Fruit fly (Drosophila melanogaster) whole organism, embryonic: ENCODE data around the gene isoQC.

Experiments used
- ATbp ChIP-seq: fragments of 200-800 bp; sonication (Bioruptor generic); optimal IDR thresholded peaks from 2 replicates; lab custom pipeline; 2017; ENCODE audit warnings: missing biosample characterization, mild to moderate bottlenecking, missing genetic modification characterization, missing genetic modification reagents
- Ada2b ChIP-seq: fragments of 200-800 bp; sonication (Bioruptor generic); IDR thresholded peaks from 2 replicates; pipeline ENCODE4 v1.3.6; 2022; ENCODE audit warnings: missing biosample characterization, missing genetic modification characterization
- Adf1 ChIP-seq: fragments of 200-800 bp; sonication (Bioruptor generic); IDR thresholded peaks from 2 replicates; pipeline ENCODE4 v1.3.6; 2022; ENCODE audit warnings: missing biosample characterization, missing genetic modification characterization
- Awh ChIP-seq: fragments of 200-800 bp; sonication (Bioruptor generic); IDR thresholded peaks from 2 replicates; pipeline ENCODE4, ENCODE4 v1.3.6; 2022; ENCODE audit warnings: missing biosample characterization, missing genetic modification characterization
- Bdp1 ChIP-seq: fragments of 200-800 bp; sonication (Bioruptor generic); optimal IDR thresholded peaks from 3 replicates; lab custom pipeline; 2016; ENCODE audit warnings: missing biosample characterization, missing genetic modification characterization
- CG10321 ChIP-seq: fragments of 200-800 bp; sonication (Bioruptor generic); IDR thresholded peaks from 2 replicates; pipeline ENCODE4 v1.3.6; 2022; ENCODE audit warnings: missing biosample characterization, missing genetic modification characterization
- CG10654 ChIP-seq: fragments of 200-800 bp; sonication (Bioruptor generic); optimal IDR thresholded peaks from 2 replicates; lab custom pipeline; 2016; ENCODE audit warnings: missing biosample characterization, missing genetic modification characterization
- CG11398 ChIP-seq: fragments of 200-800 bp; sonication (Bioruptor generic); optimal IDR thresholded peaks from 2 replicates; lab custom pipeline; 2016; ENCODE audit warnings: missing biosample characterization, missing genetic modification characterization
- CG15011 ChIP-seq: fragments of 200-800 bp; sonication (Bioruptor generic); optimal IDR thresholded peaks from 3 replicates; lab custom pipeline; 2018; ENCODE audit warnings: missing biosample characterization, mild to moderate bottlenecking, missing genetic modification characterization
- CG17361 ChIP-seq: fragments of 200-800 bp; sonication (Bioruptor generic); IDR thresholded peaks from 3 replicates; pipeline ENCODE4 v1.3.6; 2022; ENCODE audit warnings: missing biosample characterization, missing genetic modification characterization
- CG17802 ChIP-seq: fragments of 200-800 bp; sonication (Bioruptor generic); optimal IDR thresholded peaks from 2 replicates; lab custom pipeline; 2018; ENCODE audit warnings: missing biosample characterization, mild to moderate bottlenecking, missing genetic modification characterization, moderate library complexity
- CG17829 ChIP-seq: fragments of 200-800 bp; optimal IDR thresholded peaks from 2 replicates; lab custom pipeline; 2019; ENCODE audit warnings: missing biosample characterization, mild to moderate bottlenecking, missing genetic modification characterization, moderate library complexity
- CG18599 ChIP-seq: fragments of 200-800 bp; sonication (Bioruptor generic); optimal IDR thresholded peaks from 3 replicates; lab custom pipeline; 2017; ENCODE audit warnings: missing biosample characterization, missing genetic modification characterization, mild to moderate bottlenecking, moderate library complexity, missing genetic modification reagents
- CG2116 ChIP-seq: fragments of 200-800 bp; sonication (Bioruptor generic); optimal IDR thresholded peaks from 3 replicates; lab custom pipeline; 2018; ENCODE audit warnings: missing biosample characterization, mild to moderate bottlenecking, missing genetic modification characterization
- CG2875 ChIP-seq: fragments of 200-800 bp; sonication (Bioruptor generic); optimal IDR thresholded peaks from 2 replicates; lab custom pipeline; 2017; ENCODE audit warnings: missing biosample characterization, mild to moderate bottlenecking, missing genetic modification characterization, missing genetic modification reagents
- CG30403 ChIP-seq: fragments of 200-800 bp; sonication (Bioruptor generic); optimal IDR thresholded peaks from 3 replicates; lab custom pipeline; 2016; ENCODE audit warnings: missing biosample characterization, missing genetic modification characterization
- CG42726 ChIP-seq: fragments of 200-800 bp; sonication (Bioruptor generic); IDR thresholded peaks from 2 replicates; pipeline ENCODE4 v1.3.6; 2022; ENCODE audit warnings: missing biosample characterization, missing genetic modification characterization; ENCODE audit not compliant: partially characterized antibody
- CG4424 ChIP-seq: fragments of 200-800 bp; sonication (Bioruptor generic); optimal IDR thresholded peaks from 3 replicates; lab custom pipeline; 2016; ENCODE audit warnings: missing biosample characterization, missing genetic modification characterization
- CG7271 ChIP-seq: fragments of 200-800 bp; sonication (Bioruptor generic); optimal IDR thresholded peaks from 2 replicates; lab custom pipeline; 2018; ENCODE audit warnings: missing biosample characterization, mild to moderate bottlenecking, missing genetic modification characterization, moderate library complexity
- CG7357 ChIP-seq: fragments of 200-800 bp; sonication (Bioruptor generic); IDR thresholded peaks from 3 replicates; pipeline ENCODE4 v1.3.6; 2022; ENCODE audit warnings: missing biosample characterization, missing genetic modification characterization
- CG7786 ChIP-seq: fragments of 200-800 bp; sonication (Bioruptor generic); optimal IDR thresholded peaks from 2 replicates; lab custom pipeline; 2016; ENCODE audit warnings: missing biosample characterization, missing genetic modification characterization
- CG8924 ChIP-seq: fragments of 200-800 bp; optimal IDR thresholded peaks from 3 replicates; lab custom pipeline; 2019; ENCODE audit warnings: missing biosample characterization, mild to moderate bottlenecking, missing genetic modification characterization, moderate library complexity
- CG9817 ChIP-seq: fragments of 200-800 bp; sonication (Bioruptor generic); optimal IDR thresholded peaks from 2 replicates; lab custom pipeline; 2018; ENCODE audit warnings: missing biosample characterization, mild to moderate bottlenecking, missing genetic modification characterization, moderate library complexity
- CG9876 ChIP-seq: fragments of 200-800 bp; sonication (Bioruptor generic); optimal IDR thresholded peaks from 2 replicates; lab custom pipeline; 2016; ENCODE audit warnings: missing biosample characterization, missing genetic modification characterization
- CTCF ChIP-seq: fragments of 200-800 bp; sonication (Bioruptor generic); optimal IDR thresholded peaks from 2 replicates; lab custom pipeline; 2017; ENCODE audit warnings: missing biosample characterization, mild to moderate bottlenecking, missing genetic modification characterization, moderate library complexity
- Ets65A ChIP-seq: fragments of 200-800 bp; sonication (Bioruptor generic); peaks from one replicate; lab custom pipeline; 2016; ENCODE audit warnings: missing biosample characterization, missing genetic modification characterization
- HLHmδ ChIP-seq: fragments of 200-800 bp; sonication (Bioruptor generic); optimal IDR thresholded peaks from 2 replicates; lab custom pipeline; 2018; ENCODE audit warnings: missing biosample characterization, mild to moderate bottlenecking, missing genetic modification characterization, moderate library complexity
- Hr78 ChIP-seq, 2 experiments: fragments of 200-800 bp in 1 of 2; fragments of >200 bp in 1 of 2; sonication (Bioruptor generic) in 1 of 2; optimal IDR thresholded peaks; 2 replicates each; lab custom pipeline; 2017 to 2019; ENCODE audit warnings: missing biosample characterization in 2 of 2, missing genetic modification characterization in 2 of 2, mild to moderate bottlenecking in 1 of 2, moderate library complexity in 1 of 2
- Mrtf ChIP-seq: fragments of 200-800 bp; sonication (Bioruptor generic); IDR thresholded peaks from 3 replicates; pipeline ENCODE4 v1.3.6; 2022; ENCODE audit warnings: missing biosample characterization, missing genetic modification characterization
- Oli ChIP-seq: fragments of 200-800 bp; sonication (Bioruptor generic); optimal IDR thresholded peaks from 2 replicates; lab custom pipeline; 2018; ENCODE audit warnings: missing biosample characterization, mild to moderate bottlenecking, missing genetic modification characterization, moderate library complexity
- Pdp1 ChIP-seq, 2 experiments: fragments of 200-800 bp; sonication (Bioruptor generic); optimal IDR thresholded peaks; 3 replicates each; lab custom pipeline; 2016; ENCODE audit warnings: missing biosample characterization in 2 of 2, missing genetic modification characterization in 2 of 2, mild to moderate bottlenecking in 1 of 2, moderate library complexity in 1 of 2
- Xrp1 ChIP-seq: fragments of 200-800 bp; sonication (Bioruptor generic); IDR thresholded peaks from 2 replicates; pipeline ENCODE4 v1.3.6; 2022; ENCODE audit warnings: missing biosample characterization, missing genetic modification characterization
- ase ChIP-seq: fragments of 200-800 bp; sonication (Bioruptor generic); IDR thresholded peaks from 3 replicates; pipeline ENCODE4 v1.3.6; 2022; ENCODE audit warnings: missing biosample characterization, missing genetic modification characterization
- br ChIP-seq: fragments of >200 bp; optimal IDR thresholded peaks from 2 replicates; lab custom pipeline; 2017
- chm ChIP-seq: fragments of 200-800 bp; sonication (Bioruptor generic); IDR thresholded peaks from 2 replicates; pipeline ENCODE4 v1.3.6; 2022; ENCODE audit warnings: missing biosample characterization, missing genetic modification characterization
- dati ChIP-seq: fragments of 200-800 bp; sonication (Bioruptor generic); IDR thresholded peaks from 2 replicates; pipeline ENCODE4 v1.3.6; 2022; ENCODE audit warnings: missing biosample characterization, missing genetic modification characterization
- dmrt99B ChIP-seq: fragments of 200-800 bp; sonication (Bioruptor generic); optimal IDR thresholded peaks from 2 replicates; lab custom pipeline; 2018; ENCODE audit warnings: missing biosample characterization, mild to moderate bottlenecking, missing genetic modification characterization, moderate library complexity
- gcm ChIP-seq: fragments of 200-800 bp; sonication (Bioruptor generic); optimal IDR thresholded peaks from 2 replicates; lab custom pipeline; 2019; ENCODE audit warnings: missing biosample characterization, mild to moderate bottlenecking, missing genetic modification characterization, moderate library complexity
- ham ChIP-seq: fragments of 200-800 bp; sonication (Bioruptor generic); IDR thresholded peaks from 2 replicates; pipeline ENCODE4 v1.3.6; 2022; ENCODE audit warnings: missing biosample characterization, missing genetic modification characterization
- ind ChIP-seq: fragments of 200-800 bp; sonication (Bioruptor generic); optimal IDR thresholded peaks from 3 replicates; lab custom pipeline; 2016; ENCODE audit warnings: missing biosample characterization, missing genetic modification characterization
- pan ChIP-seq, 4 experiments: fragments of >200 bp in 3 of 4; fragments of 200-800 bp in 1 of 4; sonication (Bioruptor generic) in 1 of 4; optimal IDR thresholded peaks in 3 of 4; IDR thresholded peaks in 1 of 4; 2 replicates each; pipeline versions ENCODE4 v1.3.6 to Lab custom; 2017 to 2022; ENCODE audit warnings: missing biosample characterization in 2 of 4, missing genetic modification characterization in 2 of 4, mixed read lengths in 1 of 4
- phol ChIP-seq: fragments of 200-800 bp; sonication (Bioruptor generic); optimal IDR thresholded peaks from 3 replicates; lab custom pipeline; 2018; ENCODE audit warnings: missing biosample characterization, mild to moderate bottlenecking, missing genetic modification characterization, moderate library complexity
- ro ChIP-seq: fragments of 200-800 bp; sonication (Bioruptor generic); IDR thresholded peaks from 2 replicates; pipeline ENCODE4 v1.3.6; 2022; ENCODE audit warnings: missing biosample characterization, missing genetic modification characterization
- row ChIP-seq: fragments of 200-800 bp; sonication (Bioruptor generic); IDR thresholded peaks from 3 replicates; pipeline ENCODE4 v1.3.6; 2022; ENCODE audit warnings: missing biosample characterization, missing genetic modification characterization
- slbo ChIP-seq: fragments of 200-800 bp; sonication (Bioruptor generic); IDR thresholded peaks from 2 replicates; pipeline ENCODE4 v1.3.6; 2022; ENCODE audit warnings: missing biosample characterization, missing genetic modification characterization
- so ChIP-seq: fragments of 200-800 bp; sonication (Bioruptor generic); IDR thresholded peaks from 3 replicates; pipeline ENCODE4 v1.3.6; 2022; ENCODE audit warnings: missing biosample characterization, missing genetic modification characterization
- tx ChIP-seq: fragments of 200-800 bp; sonication (Bioruptor generic); optimal IDR thresholded peaks from 2 replicates; lab custom pipeline; 2016; ENCODE audit warnings: missing biosample characterization, missing genetic modification characterization
- usp ChIP-seq: fragments of >200 bp; optimal IDR thresholded peaks from 2 replicates; lab custom pipeline; 2017; ENCODE audit warnings: missing biosample characterization, missing genetic modification characterization
- vvl ChIP-seq: fragments of 200-800 bp; sonication (Bioruptor generic); IDR thresholded peaks from 2 replicates; pipeline ENCODE4 v1.3.6; 2022; ENCODE audit warnings: missing biosample characterization, missing genetic modification characterization
- zf30C ChIP-seq: fragments of 200-800 bp; sonication (Bioruptor generic); optimal IDR thresholded peaks from 3 replicates; lab custom pipeline; 2018; ENCODE audit warnings: missing biosample characterization, mild to moderate bottlenecking, missing genetic modification characterization
- zfh2 ChIP-seq: fragments of 200-800 bp; sonication (Bioruptor generic); optimal IDR thresholded peaks from 2 replicates; lab custom pipeline; 2016; ENCODE audit warnings: missing biosample characterization, missing genetic modification characterization

isoQC gene

dm6 chr3L:20526196-20526740, 52.0 kb downstream of the isoQC start, which contains the start of gene Nubp2 (continued):
- TF ChIP-seq dati, result peak; percentile 63; the same call in 1 of the 2 replicates
- no peak for TF ChIP-seq pan (optimal IDR thresholded peaks at IDR 0.05; lab: Kevin White, UChicago)
- TF ChIP-seq pan (GFP tag; optimal IDR thresholded peaks at IDR 0.05 in 1 of 2, IDR thresholded peaks at IDR 0.05 in 1 of 2), result peak in 1 of 2 experiments; percentile 90
- TF ChIP-seq ro (GFP tag; lab: Robert Waterston, UW), result peak; percentile 79
- TF ChIP-seq CG17802, result peak; percentile 76
- TF ChIP-seq phol, result peak; percentile 98
- TF ChIP-seq br (lab: Kevin White, UChicago), result no peak
- peak; percentile 78 for TF ChIP-seq Adf1 (GFP tag; lab: Robert Waterston, UW)
- peak; percentile 96 for TF ChIP-seq CG4424
- peak; percentile 96 for TF ChIP-seq slbo
- peak; percentile 95 for TF ChIP-seq Oli (tag; lab: Kevin White, UChicago)
- TF ChIP-seq CG15011 (GFP tag; lab: Kevin White, UChicago), result peak; percentile 92
- no peak for TF ChIP-seq CG42726 (GFP tag; lab: Robert Waterston, UW)
- TF ChIP-seq Ada2b (GFP tag; lab: Robert Waterston, UW), result peak; percentile 90
- TF ChIP-seq CG11398 (GFP tag; lab: Kevin White, UChicago), result peak; percentile 70
- TF ChIP-seq zf30C (GFP tag; lab: Kevin White, UChicago), result peak; percentile 4
- peak; percentile 97 for TF ChIP-seq CG9817 (tag; lab: Kevin White, UChicago)
- peak; percentile 73 for TF ChIP-seq ham (GFP tag; lab: Robert Waterston, UW)
- TF ChIP-seq Hr78 (GFP tag; optimal IDR thresholded peaks at IDR 0.05; lab: Kevin White, UChicago), result peak in 1 of 2 experiments; percentile 85
- TF ChIP-seq zfh2 (GFP tag; lab: Kevin White, UChicago), result peak; percentile 96
- TF ChIP-seq CG10321 (GFP tag; lab: Robert Waterston, UW), result peak; percentile 55
- TF ChIP-seq CG17361 (GFP tag; lab: Robert Waterston, UW), result peak; percentile 99
- TF ChIP-seq CG7786, result peak; percentile 90
- TF ChIP-seq Ets65A (GFP tag; lab: Kevin White, UChicago), result peak; percentile 99
- TF ChIP-seq ind (GFP tag; lab: Kevin White, UChicago), result peak; percentile 97
- TF ChIP-seq CG30403 (GFP tag; lab: Kevin White, UChicago), result peak; percentile 99
- peak; percentile 98 for TF ChIP-seq row
- TF ChIP-seq Xrp1 (GFP tag; lab: Robert Waterston, UW), result peak; percentile 95
- TF ChIP-seq gcm (GFP tag; lab: Kevin White, UChicago), result peak; percentile 92
- peak; percentile 95 for TF ChIP-seq vvl (GFP tag; lab: Robert Waterston, UW)
- TF ChIP-seq CG9876 (GFP tag; lab: Kevin White, UChicago), result peak; percentile 87
- TF ChIP-seq CG17829, result peak; percentile 97
- peak; percentile 84 for TF ChIP-seq chm (GFP tag; lab: Robert Waterston, UW)
- peak; percentile 76 for TF ChIP-seq CG2875 (GFP tag; lab: Kevin White, UChicago)
- TF ChIP-seq CG7357 (GFP tag; lab: Robert Waterston, UW), result peak; percentile 88
- peak; percentile 95 for TF ChIP-seq CG18599 (GFP tag; lab: Kevin White, UChicago)
- peak; percentile 88 for TF ChIP-seq ATbp (GFP tag; lab: Kevin White, UChicago)
- peak; percentile 89 for TF ChIP-seq Mrtf (GFP tag; lab: Robert Waterston, UW)
- TF ChIP-seq HLHmδ, result no peak
- peak; percentile 92 for TF ChIP-seq tx (GFP tag; lab: Kevin White, UChicago)
- TF ChIP-seq dmrt99B (tag; lab: Kevin White, UChicago), result peak; percentile 93
- TF ChIP-seq ase (GFP tag; lab: Robert Waterston, UW), result peak; percentile 88
- TF ChIP-seq Pdp1 (GFP tag; optimal IDR thresholded peaks at IDR 0.05; lab: Kevin White, UChicago), result peak; percentile 36 to 96
- peak; percentile 96 for TF ChIP-seq CG10654 (GFP tag; lab: Kevin White, UChicago)
- TF ChIP-seq so (GFP tag; lab: Robert Waterston, UW), result peak; percentile 87
- peak; percentile 88 for TF ChIP-seq Bdp1 (GFP tag; lab: Kevin White, UChicago)
- peak; percentile 75 for TF ChIP-seq Awh
- TF ChIP-seq CG7271 (tag; lab: Kevin White, UChicago), result peak; percentile 78
- peak; percentile 49 for TF ChIP-seq CTCF (GFP tag; lab: Kevin White, UChicago)
- TF ChIP-seq usp (GFP tag; lab: Kevin White, UChicago), result no peak
- TF ChIP-seq CG8924, result peak; percentile 97
- peak; percentile 84 for TF ChIP-seq CG2116
